Fruit fly (Drosophila melanogaster): Measurements from ENCODE around the gene CG18858.
"Not testable (repeated sequence)": the region's sequence is repeated elsewhere in the genome, so short reads cannot be mapped to it uniquely, and the experiment has no call there.

CG18858 gene

DNA sequence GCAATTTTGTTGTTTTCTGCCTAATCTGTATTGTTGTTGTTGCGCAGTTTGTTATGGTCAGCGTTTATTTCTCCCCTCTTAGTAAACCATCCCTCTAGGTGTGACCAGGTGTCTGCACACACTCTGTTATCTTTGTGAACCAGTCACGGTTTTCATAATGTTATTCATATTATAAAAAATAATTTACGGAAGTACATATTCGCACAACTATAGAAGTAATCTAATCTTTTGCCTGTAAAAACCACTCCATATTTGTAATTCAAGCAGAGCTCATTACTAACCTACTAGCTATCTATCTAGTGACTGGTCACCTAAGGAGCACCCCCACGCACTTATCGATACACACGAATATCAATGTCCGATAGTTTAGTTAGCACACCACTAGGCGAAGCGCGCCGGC, at the start of gene CG18858, which contains the start of gene Cdc23:
Gene CG18858 (minus strand): TSS at position 101 of the 400 bp plus-strand sequence.
Gene Cdc23 (plus strand): TSS at position 368 of the 400 bp plus-strand sequence.
- not testable (repeated sequence) for TF ChIP-seq CG13204 (GFP tag; optimal IDR thresholded peaks at IDR 0.05); fd96Ca (GFP tag; IDR thresholded peaks at IDR 0.05); Ets98B (GFP tag; IDR thresholded peaks at IDR 0.05)

DNA sequence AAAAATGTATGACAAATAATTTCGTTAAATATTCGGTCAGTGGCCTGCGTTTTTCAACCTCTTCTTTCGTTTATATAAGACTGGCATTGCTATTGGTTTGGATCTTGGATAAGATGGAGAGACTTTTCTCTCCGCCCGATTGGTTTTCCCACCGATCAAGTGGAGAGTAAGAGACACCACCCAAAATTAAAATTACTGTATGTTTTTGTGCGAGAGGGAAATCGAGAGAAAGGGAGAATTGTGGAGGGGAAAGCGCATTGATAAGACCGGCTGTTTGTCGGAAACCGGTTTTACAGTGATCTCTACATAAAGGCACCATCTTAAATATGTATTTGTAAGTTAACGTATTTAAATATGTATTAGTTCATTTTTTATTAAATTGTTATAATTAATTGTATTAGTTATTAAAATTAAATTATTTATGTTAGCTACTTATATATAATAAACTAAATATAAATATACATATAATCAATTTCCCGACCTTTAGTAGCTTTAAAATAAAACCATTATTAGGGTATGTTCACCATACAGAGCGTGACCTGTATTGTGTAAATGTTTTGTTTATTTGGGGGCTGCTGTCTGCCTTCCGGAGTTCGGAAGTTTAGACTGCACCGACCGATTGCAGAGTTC, 35.7 kb upstream of the CG18858 start, which contains the start of gene CG34007:
Gene CG34007 (plus strand): TSS at position 608 of the 630 bp plus-strand sequence.
- TF ChIP-seq Snoo (tag; optimal IDR thresholded peaks at IDR 0.05) = no peak
- no peak for TF ChIP-seq rn (GFP tag; IDR thresholded peaks at IDR 0.05)
- no peak for TF ChIP-seq CG12605 (GFP tag; IDR thresholded peaks at IDR 0.05)
- peak; percentile 47 for TF ChIP-seq CG8301 (tag; optimal IDR thresholded peaks at IDR 0.05)
- peak; percentile 23 for TF ChIP-seq CG8159 (tag; optimal IDR thresholded peaks at IDR 0.05)
- no peak for TF ChIP-seq gl (tag; optimal IDR thresholded peaks at IDR 0.05)
- peak; percentile 29 for TF ChIP-seq CG15710 (tag; optimal IDR thresholded peaks at IDR 0.05)
- TF ChIP-seq CG13204 (GFP tag; optimal IDR thresholded peaks at IDR 0.05) = no peak
- TF ChIP-seq D1 (tag; optimal IDR thresholded peaks at IDR 0.05) = no peak
- TF ChIP-seq Ets98B (GFP tag; IDR thresholded peaks at IDR 0.05) = peak; percentile 18; the same call in 1 of the 2 replicates
- no peak for TF ChIP-seq CG4496 (GFP tag; IDR thresholded peaks at IDR 0.05)
- TF ChIP-seq EcR (GFP tag; optimal IDR thresholded peaks at IDR 0.05) = no peak
- TF ChIP-seq CG14655 (GFP tag; optimal IDR thresholded peaks at IDR 0.05) = peak; percentile 69
- TF ChIP-seq CG17806 (tag; optimal IDR thresholded peaks at IDR 0.05) = no peak
- TF ChIP-seq fd96Ca (GFP tag; IDR thresholded peaks at IDR 0.05) = no peak
- no peak for TF ChIP-seq Pif1A (GFP tag; optimal IDR thresholded peaks at IDR 0.05)
- no peak for TF ChIP-seq CG34367 (tag; optimal IDR thresholded peaks at IDR 0.05)
- no peak for TF ChIP-seq CG10348 (GFP tag; IDR thresholded peaks at IDR 0.05)
- peak; percentile 25 for TF ChIP-seq CG9948 (tag; optimal IDR thresholded peaks at IDR 0.05)
- TF ChIP-seq Pif1B (GFP tag; optimal IDR thresholded peaks at IDR 0.05) = no peak
- TF ChIP-seq CG32121 (GFP tag; IDR thresholded peaks at IDR 0.05) = no peak

DNA sequence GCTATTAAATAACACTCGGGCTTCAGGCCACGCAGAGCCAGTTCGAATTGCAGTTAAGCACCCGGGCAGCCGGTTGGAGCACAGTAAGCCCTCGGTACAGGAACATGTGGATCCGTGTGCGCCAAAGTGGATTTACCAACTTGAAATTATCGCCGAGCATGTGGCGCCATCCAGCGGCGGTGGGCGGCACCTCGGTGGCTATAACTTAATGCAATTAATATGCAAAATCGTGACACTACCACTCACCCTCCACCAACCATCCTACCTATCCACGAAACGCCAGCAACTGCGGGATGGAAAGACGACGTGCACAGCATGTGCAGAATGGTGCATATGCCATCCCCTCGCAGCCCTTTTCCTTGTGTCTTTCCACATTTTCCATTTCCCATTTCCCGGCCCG, 29.3 kb upstream of the CG18858 start:
- no peak for TF ChIP-seq Pif1A (GFP tag; optimal IDR thresholded peaks at IDR 0.05)
- TF ChIP-seq Ets98B (GFP tag; IDR thresholded peaks at IDR 0.05) = no peak; the same call in 1 of the 2 replicates
- TF ChIP-seq gl (tag; optimal IDR thresholded peaks at IDR 0.05) = no peak
- no peak for TF ChIP-seq CG10348 (GFP tag; IDR thresholded peaks at IDR 0.05)
- TF ChIP-seq CG4496 (GFP tag; IDR thresholded peaks at IDR 0.05) = 0 out of 3 replicates have a peak, but pooled peaks have one; percentile 53
- 0 out of 2 replicates have a peak, but pooled peaks have one; percentile 31 for TF ChIP-seq CG32121 (GFP tag; IDR thresholded peaks at IDR 0.05)

DNA sequence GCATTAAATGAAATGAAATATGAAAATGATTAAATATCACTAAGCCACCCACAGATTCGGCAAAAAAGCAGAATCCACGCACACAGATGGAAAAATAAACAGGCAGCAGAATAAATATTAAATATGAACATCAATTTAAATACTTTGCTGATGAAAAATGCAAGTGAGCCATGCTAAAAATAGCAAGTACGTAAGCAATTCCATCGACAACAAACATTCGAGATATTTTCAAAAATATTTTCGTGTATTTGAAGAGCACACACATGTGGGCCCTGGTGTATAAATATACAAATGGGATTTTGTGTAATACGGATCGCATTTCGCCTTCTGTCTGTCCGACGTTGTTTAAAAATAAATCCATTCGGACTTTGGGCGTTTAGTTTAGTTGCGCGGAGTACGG, 28.8 kb upstream of the CG18858 start:
- TF ChIP-seq CG12605 (GFP tag; IDR thresholded peaks at IDR 0.05) (no peak), CG14655 (GFP tag; optimal IDR thresholded peaks at IDR 0.05) (no peak), CG34367 (tag; optimal IDR thresholded peaks at IDR 0.05) (no peak), CG8301 (tag; optimal IDR thresholded peaks at IDR 0.05) (no peak), CG17806 (tag; optimal IDR thresholded peaks at IDR 0.05) (no peak), CG32121 (GFP tag; IDR thresholded peaks at IDR 0.05) (no peak), CG10348 (GFP tag; IDR thresholded peaks at IDR 0.05) (no peak), CG8159 (tag; optimal IDR thresholded peaks at IDR 0.05) (no peak), CG9948 (tag; optimal IDR thresholded peaks at IDR 0.05) (no peak), rn (GFP tag; IDR thresholded peaks at IDR 0.05) (no peak), CG15710 (tag; optimal IDR thresholded peaks at IDR 0.05) (no peak), CG13204 (GFP tag; optimal IDR thresholded peaks at IDR 0.05) (no peak), EcR (GFP tag; optimal IDR thresholded peaks at IDR 0.05) (no peak), Ets98B (GFP tag; IDR thresholded peaks at IDR 0.05) (no peak), D1 (tag; optimal IDR thresholded peaks at IDR 0.05) (no peak), Snoo (tag; optimal IDR thresholded peaks at IDR 0.05) (no peak), gl (tag; optimal IDR thresholded peaks at IDR 0.05) (no peak), CG4496 (GFP tag; IDR thresholded peaks at IDR 0.05) (no peak)

DNA sequence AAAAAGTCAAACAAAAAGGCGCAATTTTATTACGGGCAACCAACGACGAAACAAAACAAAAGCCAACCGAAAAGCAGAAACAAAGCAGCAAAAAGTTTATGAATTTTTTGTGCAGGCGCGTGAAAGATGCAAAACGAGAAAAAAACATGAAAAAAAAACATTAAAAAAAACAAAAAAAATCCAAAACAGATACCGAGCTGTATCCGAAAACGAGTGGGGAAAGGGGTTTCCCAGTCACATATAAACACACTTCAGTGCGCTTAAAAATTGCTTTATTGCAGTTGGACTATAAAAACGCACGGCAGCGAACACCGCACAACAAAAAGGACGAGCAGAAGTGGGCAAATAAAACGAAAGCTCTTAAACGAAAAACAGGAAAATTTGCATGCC, 27.9 kb upstream of the CG18858 start:
- TF ChIP-seq Ets98B (GFP tag; IDR thresholded peaks at IDR 0.05) (no peak), CG13204 (GFP tag; optimal IDR thresholded peaks at IDR 0.05) (no peak), gl (tag; optimal IDR thresholded peaks at IDR 0.05) (peak; percentile 11), D1 (tag; optimal IDR thresholded peaks at IDR 0.05) (no peak), EcR (GFP tag; optimal IDR thresholded peaks at IDR 0.05) (no peak), CG15710 (tag; optimal IDR thresholded peaks at IDR 0.05) (peak; percentile 35), CG8159 (tag; optimal IDR thresholded peaks at IDR 0.05) (peak; percentile 42), Pif1B (GFP tag; optimal IDR thresholded peaks at IDR 0.05) (no peak), Snoo (tag; optimal IDR thresholded peaks at IDR 0.05) (no peak), CG8301 (tag; optimal IDR thresholded peaks at IDR 0.05) (no peak), CG17806 (tag; optimal IDR thresholded peaks at IDR 0.05) (no peak), CG4496 (GFP tag; IDR thresholded peaks at IDR 0.05) (no peak), CG9948 (tag; optimal IDR thresholded peaks at IDR 0.05) (no peak)

DNA sequence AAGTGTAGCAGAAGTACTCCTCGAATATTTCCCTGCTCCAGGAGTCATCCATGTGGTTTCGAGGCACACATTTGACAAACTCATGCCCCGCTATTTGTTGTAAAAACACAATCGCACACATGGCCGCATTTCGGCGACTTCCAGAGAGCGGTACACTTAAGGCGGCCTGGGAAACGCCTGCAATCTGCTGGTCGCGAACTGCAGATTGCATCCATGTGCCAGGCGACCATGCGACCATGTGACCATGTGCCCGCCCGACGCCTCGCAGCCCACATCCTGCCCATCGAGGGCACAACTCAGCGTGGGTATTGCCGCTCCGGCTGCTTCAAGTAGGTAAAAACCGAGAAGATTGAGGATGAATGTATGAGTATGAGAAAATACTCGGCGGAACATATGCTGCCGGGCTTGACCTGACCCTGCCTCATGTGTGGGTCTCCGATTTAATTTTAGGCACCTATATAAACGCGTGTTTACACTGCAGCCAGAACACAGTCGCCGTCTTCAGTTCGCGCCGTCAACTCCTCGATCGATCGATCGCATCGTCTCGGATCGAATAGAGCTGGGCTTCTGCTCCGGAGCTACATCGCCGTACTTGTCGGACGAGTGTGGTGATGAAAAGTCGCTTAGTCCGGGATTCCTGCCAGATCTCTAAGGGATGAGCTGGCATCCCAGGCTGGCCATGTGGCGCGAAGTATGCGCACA, 27.3 kb upstream of the CG18858 start:
- TF ChIP-seq CG17806 (tag; optimal IDR thresholded peaks at IDR 0.05) = no peak
- TF ChIP-seq Pif1A (GFP tag; optimal IDR thresholded peaks at IDR 0.05) = no peak
- no peak for TF ChIP-seq Ets98B (GFP tag; IDR thresholded peaks at IDR 0.05)
- TF ChIP-seq EcR (GFP tag; optimal IDR thresholded peaks at IDR 0.05) = no peak
- no peak for TF ChIP-seq CG8301 (tag; optimal IDR thresholded peaks at IDR 0.05)
- no peak for TF ChIP-seq CG8159 (tag; optimal IDR thresholded peaks at IDR 0.05)
- no peak for TF ChIP-seq rn (GFP tag; IDR thresholded peaks at IDR 0.05)
- TF ChIP-seq gl (tag; optimal IDR thresholded peaks at IDR 0.05) = no peak
- TF ChIP-seq CG14655 (GFP tag; optimal IDR thresholded peaks at IDR 0.05) = no peak
- no peak for TF ChIP-seq CG13204 (GFP tag; optimal IDR thresholded peaks at IDR 0.05)
- no peak for TF ChIP-seq D1 (tag; optimal IDR thresholded peaks at IDR 0.05)
- TF ChIP-seq Pif1B (GFP tag; optimal IDR thresholded peaks at IDR 0.05) = no peak
- no peak for TF ChIP-seq CG9948 (tag; optimal IDR thresholded peaks at IDR 0.05)
- no peak for TF ChIP-seq CG34367 (tag; optimal IDR thresholded peaks at IDR 0.05)
- no peak for TF ChIP-seq Snoo (tag; optimal IDR thresholded peaks at IDR 0.05)
- TF ChIP-seq CG4496 (GFP tag; IDR thresholded peaks at IDR 0.05) = no peak
- no peak for TF ChIP-seq CG15710 (tag; optimal IDR thresholded peaks at IDR 0.05)
